In genomic region chr2L:22121651-22122165, dm6 we compare ENCODE assay signal across 1 fruit fly cellular context.
TF ChIP-seq lines count a peak whose summit lies in the region.

No protein-coding gene starts in this region.

TF ChIP-seq in whole organism, embryonic, 481 proteins besides CTCF, POLR2A, EP300 and RAD21 (continued from another document):
- TF ChIP-seq nmo (GFP tag; optimal IDR thresholded peaks at IDR 0.05; lab: Kevin White, UChicago) (peak; percentile 61), CG8388 (GFP tag; optimal IDR thresholded peaks at IDR 0.05; lab: Kevin White, UChicago) (no peak), Xrp1 (GFP tag; IDR thresholded peaks at IDR 0.05; lab: Robert Waterston, UW) (0 out of 2 replicates have a peak, but pooled peaks have one; percentile 25), CG17802 (tag; optimal IDR thresholded peaks at IDR 0.05; lab: Kevin White, UChicago) (peak; percentile 97), tna (GFP tag; IDR thresholded peaks at IDR 0.05; lab: Robert Waterston, UW; ENCODE audit: partially characterized antibody) (no peak), CG3995 (GFP tag; optimal IDR thresholded peaks at IDR 0.05; lab: Kevin White, UChicago) (peak; percentile 50), pros (GFP tag; optimal IDR thresholded peaks at IDR 0.05; lab: Kevin White, UChicago) (no peak), ttk (GFP tag; IDR thresholded peaks at IDR 0.05; lab: Robert Waterston, UW) (no peak), CG7839 (tag; optimal IDR thresholded peaks at IDR 0.05; lab: Kevin White, UChicago) (peak; percentile 29), repo (GFP tag; optimal IDR thresholded peaks at IDR 0.05; lab: Kevin White, UChicago) (no peak), pzg (GFP tag; optimal IDR thresholded peaks at IDR 0.05; lab: Kevin White, UChicago) (peak; percentile 73), CG4730 (GFP tag; IDR thresholded peaks at IDR 0.05; lab: Robert Waterston, UW) (no peak), HLH54F (GFP tag; optimal IDR thresholded peaks at IDR 0.05; lab: Kevin White, UChicago) (no peak), Dip3 (GFP tag; optimal IDR thresholded peaks at IDR 0.05; lab: Kevin White, UChicago) (peak; percentile 10), CG6791 (GFP tag; IDR thresholded peaks at IDR 0.05; lab: Robert Waterston, UW; ENCODE audit: partially characterized antibody) (0 out of 3 replicates have a peak, but pooled peaks have one; percentile 14), bbx (GFP tag; IDR thresholded peaks at IDR 0.05; lab: Robert Waterston, UW; ENCODE audit: partially characterized antibody) (no peak), CG8924 (tag; optimal IDR thresholded peaks at IDR 0.05; lab: Kevin White, UChicago) (no peak), CG31365 (tag; optimal IDR thresholded peaks at IDR 0.05; lab: Kevin White, UChicago) (no peak), Side (GFP tag; optimal IDR thresholded peaks at IDR 0.05; lab: Kevin White, UChicago) (no peak), gfzf (GFP tag; optimal IDR thresholded peaks at IDR 0.05; lab: Kevin White, UChicago) (peak; percentile 81), wor (GFP tag; IDR thresholded peaks at IDR 0.05; lab: Robert Waterston, UW) (no peak), lola (GFP tag; optimal IDR thresholded peaks at IDR 0.05; lab: Kevin White, UChicago) (peak in 1 of 3 experiments; percentile 73), Fer1 (GFP tag; optimal IDR thresholded peaks at IDR 0.05; lab: Kevin White, UChicago) (peak; percentile 6), CG9797 (GFP tag; optimal IDR thresholded peaks at IDR 0.05; lab: Kevin White, UChicago) (peak; percentile 64), CG7786 (GFP tag; optimal IDR thresholded peaks at IDR 0.05; lab: Kevin White, UChicago) (no peak), Mad (GFP tag; optimal IDR thresholded peaks at IDR 0.05; lab: Kevin White, UChicago) (no peak), Elba2 (GFP tag; optimal IDR thresholded peaks at IDR 0.05; lab: Kevin White, UChicago) (peak; percentile 31), sna (GFP tag; IDR thresholded peaks at IDR 0.05; lab: Robert Waterston, UW; ENCODE audit: partially characterized antibody) (peak; percentile 29; the same call in 1 of the 2 replicates), Trl (optimal IDR thresholded peaks at IDR 0.05; lab: Kevin White, UChicago) (no peak), Trl (GFP tag; optimal IDR thresholded peaks at IDR 0.05; lab: Kevin White, UChicago) (peak; percentile 17), CG11398 (GFP tag; optimal IDR thresholded peaks at IDR 0.05; lab: Kevin White, UChicago) (no peak), otp (GFP tag; IDR thresholded peaks at IDR 0.05; lab: Robert Waterston, UW) (no peak), CG8359 (GFP tag; optimal IDR thresholded peaks at IDR 0.05; lab: Kevin White, UChicago; ENCODE audit: borderline replicate concordance) (no peak), CG6254 (GFP tag; optimal IDR thresholded peaks at IDR 0.05; lab: Kevin White, UChicago) (no peak), Aef1 (GFP tag; IDR thresholded peaks at IDR 0.05; lab: Robert Waterston, UW) (no peak), Dll (GFP tag; IDR thresholded peaks at IDR 0.05; lab: Robert Waterston, UW; ENCODE audit: partially characterized antibody) (0 out of 4 replicates have a peak, but pooled peaks have one; percentile 19), jing (GFP tag; optimal IDR thresholded peaks at IDR 0.05; lab: Kevin White, UChicago) (no peak), CG34422 (GFP tag; IDR thresholded peaks at IDR 0.05; lab: Robert Waterston, UW) (peak; percentile 64; the same call in 1 of the 3 replicates), Sry-δ (GFP tag; optimal IDR thresholded peaks at IDR 0.05; lab: Kevin White, UChicago) (peak; percentile 27), CG11723 (GFP tag; optimal IDR thresholded peaks at IDR 0.05; lab: Kevin White, UChicago) (peak; percentile 81), ftz-f1 (GFP tag; optimal IDR thresholded peaks at IDR 0.05; lab: Kevin White, UChicago) (peak; percentile 45), insv (GFP tag; optimal IDR thresholded peaks at IDR 0.05; lab: Kevin White, UChicago) (no peak), gem (tag; optimal IDR thresholded peaks at IDR 0.05; lab: Kevin White, UChicago) (peak; percentile 34), CG42726 (GFP tag; IDR thresholded peaks at IDR 0.05; lab: Robert Waterston, UW; ENCODE audit: partially characterized antibody) (no peak; the same call in none of the 2 replicates), CG9817 (tag; optimal IDR thresholded peaks at IDR 0.05; lab: Kevin White, UChicago) (peak; percentile 35), CG15514 (GFP tag; optimal IDR thresholded peaks at IDR 0.05; lab: Kevin White, UChicago) (peak; percentile 28), Ptx1 (GFP tag; IDR thresholded peaks at IDR 0.05; lab: Robert Waterston, UW) (no peak), dysf (GFP tag; IDR thresholded peaks at IDR 0.05; lab: Robert Waterston, UW) (peak; percentile 42; the same call in 1 of the 3 replicates), Pdp1 (GFP tag; optimal IDR thresholded peaks at IDR 0.05; lab: Kevin White, UChicago) (peak in 1 of 2 experiments; percentile 41), C15 (GFP tag; IDR thresholded peaks at IDR 0.05; lab: Robert Waterston, UW) (0 out of 3 replicates have a peak, but pooled peaks have one; percentile 21), az2 (GFP tag; optimal IDR thresholded peaks at IDR 0.05; lab: Kevin White, UChicago) (no peak), CG12659 (GFP tag; optimal IDR thresholded peaks at IDR 0.05; lab: Kevin White, UChicago) (peak; percentile 40), lilli (GFP tag; optimal IDR thresholded peaks at IDR 0.05; lab: Kevin White, UChicago) (peak; percentile 15), amos (GFP tag; IDR thresholded peaks at IDR 0.05; lab: Robert Waterston, UW; ENCODE audit: partially characterized antibody) (0 out of 2 replicates have a peak, but pooled peaks have one; percentile 24), Eip74EF (GFP tag; optimal IDR thresholded peaks at IDR 0.05; lab: Kevin White, UChicago) (peak in 1 of 2 experiments; percentile 34), CG10321 (GFP tag; IDR thresholded peaks at IDR 0.05; lab: Robert Waterston, UW) (no peak), YL-1 (GFP tag; optimal IDR thresholded peaks at IDR 0.05; lab: Kevin White, UChicago) (peak; percentile 28), chif (GFP tag; optimal IDR thresholded peaks at IDR 0.05; lab: Kevin White, UChicago) (peak in 1 of 2 experiments; percentile 7), CG10209 (GFP tag; optimal IDR thresholded peaks at IDR 0.05; lab: Kevin White, UChicago) (no peak), Ada2b (GFP tag; IDR thresholded peaks at IDR 0.05; lab: Robert Waterston, UW) (no peak), CG17829 (tag; optimal IDR thresholded peaks at IDR 0.05; lab: Kevin White, UChicago) (peak; percentile 9), en (GFP tag; optimal IDR thresholded peaks at IDR 0.05; lab: Kevin White, UChicago) (no peak), CG12391 (tag; optimal IDR thresholded peaks at IDR 0.05; lab: Kevin White, UChicago) (peak; percentile 25), ssp (GFP tag; IDR thresholded peaks at IDR 0.05; lab: Robert Waterston, UW) (peak; percentile 98), MTF-1 (GFP tag; optimal IDR thresholded peaks at IDR 0.05; lab: Kevin White, UChicago; ENCODE audit: borderline replicate concordance) (no peak), GATAe (GFP tag; conservative IDR thresholded peaks at IDR 0.05; lab: Robert Waterston, UW) (no peak), phol (tag; optimal IDR thresholded peaks at IDR 0.05; lab: Kevin White, UChicago) (peak; percentile 56), CHES-1-like (GFP tag; optimal IDR thresholded peaks at IDR 0.05; lab: Kevin White, UChicago) (no peak), CG1529 (GFP tag; optimal IDR thresholded peaks at IDR 0.05; lab: Kevin White, UChicago) (no peak), CG17385 (GFP tag; optimal IDR thresholded peaks at IDR 0.05; lab: Kevin White, UChicago) (no peak), CG12769 (tag; optimal IDR thresholded peaks at IDR 0.05; lab: Kevin White, UChicago) (peak; percentile 2), hb (GFP tag; IDR thresholded peaks at IDR 0.05; lab: Robert Waterston, UW; ENCODE audit: partially characterized antibody) (no peak), jumu (GFP tag; optimal IDR thresholded peaks at IDR 0.05; lab: Kevin White, UChicago) (peak; percentile 13), CG7357 (GFP tag; IDR thresholded peaks at IDR 0.05; lab: Robert Waterston, UW) (peak; percentile 95), NfI (GFP tag; optimal IDR thresholded peaks at IDR 0.05; lab: Kevin White, UChicago) (peak; percentile 25), Hr3 (GFP tag; optimal IDR thresholded peaks at IDR 0.05; lab: Kevin White, UChicago) (peak; percentile 16), CG7372 (GFP tag; IDR thresholded peaks at IDR 0.05; lab: Robert Waterston, UW) (no peak), CG10274 (GFP tag; optimal IDR thresholded peaks at IDR 0.05; lab: Kevin White, UChicago) (no peak), CG4617 (GFP tag; optimal IDR thresholded peaks at IDR 0.05; lab: Kevin White, UChicago; ENCODE audit: borderline replicate concordance) (peak; percentile 71), grau (tag; optimal IDR thresholded peaks at IDR 0.05; lab: Kevin White, UChicago) (no peak), CG31224 (GFP tag; IDR thresholded peaks at IDR 0.05; lab: Robert Waterston, UW) (no peak), Taf1 (GFP tag; IDR thresholded peaks at IDR 0.05; lab: Robert Waterston, UW) (no peak), croc (GFP tag; conservative IDR thresholded peaks at IDR 0.05; lab: Robert Waterston, UW) (no peak), CG8089 (GFP tag; optimal IDR thresholded peaks at IDR 0.05; lab: Kevin White, UChicago) (no peak), cwo (GFP tag; optimal IDR thresholded peaks at IDR 0.05; lab: Kevin White, UChicago) (no peak), Abd-B (GFP tag; optimal IDR thresholded peaks at IDR 0.05; lab: Kevin White, UChicago) (peak; percentile 71), peb (GFP tag; IDR thresholded peaks at IDR 0.05; lab: Robert Waterston, UW) (no peak), BEAF-32 (GFP tag; optimal IDR thresholded peaks at IDR 0.05; lab: Kevin White, UChicago) (peak; percentile 40), HmgD (GFP tag; optimal IDR thresholded peaks at IDR 0.05; lab: Kevin White, UChicago) (peak; percentile 49), hkb (optimal IDR thresholded peaks at IDR 0.05; lab: Kevin White, UChicago) (no peak), hkb (GFP tag; IDR thresholded peaks at IDR 0.05; lab: Robert Waterston, UW) (no peak), H2.0 (GFP tag; IDR thresholded peaks at IDR 0.05; lab: Robert Waterston, UW) (no peak), CG14050 (GFP tag; IDR thresholded peaks at IDR 0.05; lab: Robert Waterston, UW) (no peak), CG7987 (GFP tag; optimal IDR thresholded peaks at IDR 0.05; lab: Kevin White, UChicago) (no peak), Dfd (GFP tag; optimal IDR thresholded peaks at IDR 0.05; lab: Kevin White, UChicago) (peak in 1 of 2 experiments; percentile 59), Lim3 (GFP tag; IDR thresholded peaks at IDR 0.05; lab: Robert Waterston, UW) (no peak), CG1603 (tag; optimal IDR thresholded peaks at IDR 0.05; lab: Kevin White, UChicago) (peak; percentile 88), CG33213 (GFP tag; optimal IDR thresholded peaks at IDR 0.05; lab: Kevin White, UChicago) (peak; percentile 54), CoRest (tag; optimal IDR thresholded peaks at IDR 0.05; lab: Kevin White, UChicago) (peak; percentile 53), HmgZ (tag; optimal IDR thresholded peaks at IDR 0.05; lab: Kevin White, UChicago) (peak; percentile 6), CG11456 (GFP tag; IDR thresholded peaks at IDR 0.05; lab: Robert Waterston, UW) (no peak), Hmr (GFP tag; optimal IDR thresholded peaks at IDR 0.05; lab: Kevin White, UChicago) (no peak), CG2199 (GFP tag; IDR thresholded peaks at IDR 0.05; lab: Robert Waterston, UW) (0 out of 3 replicates have a peak, but pooled peaks have one; percentile 51), Fer3 (tag; optimal IDR thresholded peaks at IDR 0.05; lab: Kevin White, UChicago) (no peak), CG14667 (GFP tag; IDR thresholded peaks at IDR 0.05; lab: Robert Waterston, UW) (no peak), H15 (GFP tag; IDR thresholded peaks at IDR 0.05; lab: Robert Waterston, UW) (no peak), pum (GFP tag; optimal IDR thresholded peaks at IDR 0.05; lab: Kevin White, UChicago) (peak; percentile 18)
TF ChIP-seq in whole organism, embryonic: peak in this region for 92.
